Worm (Caenorhabditis elegans) whole organism, late embryonic: ENCODE results near the gene fbxc-21.

Source experiments
- T23F11.4 ChIP-seq: fragments of 200-800 bp; sonication (Bioruptor generic); optimal IDR thresholded peaks from 2 replicates; lab custom pipeline; 2018; ENCODE audit warnings: mild to moderate bottlenecking, missing genetic modification characterization, missing compliant biosample characterization
- Y22D7AL.16 ChIP-seq: sonication (generic microtip); optimal IDR thresholded peaks from 2 replicates; lab custom pipeline; 2016; ENCODE audit warnings: missing genetic modification characterization, missing compliant biosample characterization
- ceh-19 ChIP-seq: fragments of 200-800 bp; sonication (Bioruptor generic); optimal IDR thresholded peaks from 2 replicates; lab custom pipeline; 2018; ENCODE audit warnings: mild to moderate bottlenecking, missing genetic modification characterization, missing compliant biosample characterization
- ceh-2 ChIP-seq: sonication (generic microtip); optimal IDR thresholded peaks from 2 replicates; lab custom pipeline; 2016; ENCODE audit warnings: missing genotype, missing genetic modification characterization, missing compliant biosample characterization
- ceh-24 ChIP-seq: sonication (generic microtip); optimal IDR thresholded peaks from 2 replicates; lab custom pipeline; 2016; ENCODE audit warnings: mild to moderate bottlenecking, missing genetic modification characterization, missing compliant biosample characterization
- ceh-31 ChIP-seq: sonication (generic microtip); optimal IDR thresholded peaks from 2 replicates; lab custom pipeline; 2016; ENCODE audit warnings: missing genetic modification characterization, missing compliant biosample characterization
- ceh-45 ChIP-seq: fragments of 200-800 bp; sonication (Bioruptor generic); IDR thresholded peaks from 2 replicates; pipeline ENCODE4 v1.3.6; 2022; ENCODE audit warnings: missing genetic modification reagents, missing genetic modification characterization, missing compliant biosample characterization
- ceh-48 ChIP-seq: sonication (generic microtip); optimal IDR thresholded peaks from 2 replicates; lab custom pipeline; 2016; ENCODE audit warnings: missing genetic modification characterization, inconsistent platforms, missing compliant biosample characterization
- ceh-6 ChIP-seq: fragments of 200-800 bp; sonication (Bioruptor generic); optimal IDR thresholded peaks from 2 replicates; lab custom pipeline; 2018; ENCODE audit warnings: mild to moderate bottlenecking, missing genetic modification characterization, missing compliant biosample characterization
- dmd-4 ChIP-seq: sonication (generic microtip); optimal IDR thresholded peaks from 2 replicates; lab custom pipeline; 2016; ENCODE audit warnings: borderline replicate concordance, missing genetic modification characterization, missing compliant biosample characterization
- dve-1 ChIP-seq: sonication (generic microtip); optimal IDR thresholded peaks from 2 replicates; lab custom pipeline; 2017; ENCODE audit warnings: antibody characterized with exemption, mild to moderate bottlenecking, missing genetic modification characterization, missing compliant biosample characterization
- elt-2 ChIP-seq: sonication (generic microtip); optimal IDR thresholded peaks from 2 replicates; lab custom pipeline; 2016; ENCODE audit warnings: missing genetic modification reagents, missing genetic modification characterization, missing compliant biosample characterization
- fax-1 ChIP-seq: sonication (generic microtip); optimal IDR thresholded peaks from 2 replicates; lab custom pipeline; 2016; ENCODE audit warnings: missing genotype, missing genetic modification characterization, missing compliant biosample characterization
- fkh-10 ChIP-seq: fragments of 150-350 bp; optimal IDR thresholded peaks from 2 replicates; lab custom pipeline; 2014; ENCODE audit warnings: missing biosample characterization, missing genetic modification reagents, missing genetic modification characterization
- hlh-30 ChIP-seq: sonication (generic microtip); optimal IDR thresholded peaks from 2 replicates; lab custom pipeline; 2017; ENCODE audit warnings: antibody characterized with exemption, missing genetic modification characterization, missing compliant biosample characterization; ENCODE audit not compliant: insufficient read depth
- hlh-6 ChIP-seq: sonication (generic microtip); optimal IDR thresholded peaks from 2 replicates; lab custom pipeline; 2016; ENCODE audit warnings: missing genotype, missing genetic modification characterization, missing compliant biosample characterization
- hlh-8 ChIP-seq: sonication (generic microtip); optimal IDR thresholded peaks from 2 replicates; lab custom pipeline; 2016; ENCODE audit warnings: missing genotype, missing genetic modification characterization, missing compliant biosample characterization
- lin-11 ChIP-seq: fragments of 200-800 bp; sonication (Bioruptor generic); optimal IDR thresholded peaks from 2 replicates; lab custom pipeline; 2018; ENCODE audit warnings: mild to moderate bottlenecking, missing genetic modification characterization, missing compliant biosample characterization
- madf-2 ChIP-seq: sonication (generic microtip); optimal IDR thresholded peaks from 2 replicates; lab custom pipeline; 2017; ENCODE audit warnings: missing genetic modification characterization, missing compliant biosample characterization
- mec-3 ChIP-seq: sonication (generic microtip); optimal IDR thresholded peaks from 2 replicates; lab custom pipeline; 2016; ENCODE audit warnings: borderline replicate concordance, missing genetic modification characterization, missing compliant biosample characterization
- nfya-1 ChIP-seq: sonication (generic microtip); optimal IDR thresholded peaks from 2 replicates; lab custom pipeline; 2017; ENCODE audit warnings: missing genetic modification characterization, mild to moderate bottlenecking, missing compliant biosample characterization, antibody characterized with exemption, moderate library complexity
- nhr-11 ChIP-seq: fragments of 150-350 bp; optimal IDR thresholded peaks from 2 replicates; lab custom pipeline; 2014; ENCODE audit warnings: missing biosample characterization, missing genetic modification characterization
- nhr-232 ChIP-seq: sonication (generic microtip); optimal IDR thresholded peaks from 2 replicates; lab custom pipeline; 2016; ENCODE audit warnings: missing genetic modification characterization, missing compliant biosample characterization
- pat-9 ChIP-seq: fragments of 200-800 bp; sonication (Bioruptor generic); optimal IDR thresholded peaks from 2 replicates; lab custom pipeline; 2018; ENCODE audit warnings: mild to moderate bottlenecking, missing genetic modification characterization, moderate library complexity, missing compliant biosample characterization
- pax-1 ChIP-seq: fragments of 150-350 bp; optimal IDR thresholded peaks from 2 replicates; lab custom pipeline; 2014; ENCODE audit warnings: missing biosample characterization, missing genetic modification characterization
- pha-4 ChIP-seq: fragments of 150-350 bp; optimal IDR thresholded peaks from 2 replicates; lab custom pipeline; 2018; ENCODE audit warnings: missing biosample characterization, missing genetic modification reagents, missing genetic modification characterization
- pqm-1 ChIP-seq: sonication (generic microtip); optimal IDR thresholded peaks from 2 replicates; lab custom pipeline; 2016; ENCODE audit warnings: missing genetic modification characterization, missing compliant biosample characterization
- pros-1 ChIP-seq: fragments of 150-350 bp; optimal IDR thresholded peaks from 2 replicates; lab custom pipeline; 2014; ENCODE audit warnings: missing biosample characterization, missing genetic modification reagents, missing genetic modification characterization
- ref-2 ChIP-seq: sonication (generic microtip); optimal IDR thresholded peaks from 2 replicates; lab custom pipeline; 2016; ENCODE audit warnings: missing genetic modification characterization, missing compliant biosample characterization
- rnt-1 ChIP-seq: sonication (generic microtip); optimal IDR thresholded peaks from 2 replicates; lab custom pipeline; 2016; ENCODE audit warnings: missing genetic modification characterization, missing compliant biosample characterization
- sox-2 ChIP-seq: fragments of 200-800 bp; sonication (Bioruptor generic); IDR thresholded peaks from 2 replicates; pipeline ENCODE4 v1.3.6; 2022; ENCODE audit warnings: missing genetic modification reagents, missing genetic modification characterization, missing compliant biosample characterization
- syd-9 ChIP-seq: sonication (generic microtip); optimal IDR thresholded peaks from 2 replicates; lab custom pipeline; 2016; ENCODE audit warnings: mild to moderate bottlenecking, missing genetic modification characterization, moderate library complexity, missing compliant biosample characterization
- tbx-2 ChIP-seq: sonication (generic microtip); optimal IDR thresholded peaks from 2 replicates; lab custom pipeline; 2016; ENCODE audit warnings: missing genetic modification characterization, missing compliant biosample characterization
- tbx-7 ChIP-seq: sonication (generic microtip); optimal IDR thresholded peaks from 2 replicates; lab custom pipeline; 2016; ENCODE audit warnings: missing genotype, missing genetic modification characterization, missing compliant biosample characterization
- unc-3 ChIP-seq, 2 experiments: fragments of 200-800 bp in 1 of 2; sonication (Bioruptor generic) in 1 of 2; sonication (generic microtip) in 1 of 2; conservative IDR thresholded peaks in 1 of 2; optimal IDR thresholded peaks in 1 of 2; 2 replicates each; pipeline versions ENCODE4 v1.3.6 to Lab custom; 2016 to 2022; ENCODE audit warnings: missing compliant biosample characterization in 2 of 2, missing genetic modification characterization in 2 of 2, missing genetic modification reagents in 1 of 2
- unc-42 ChIP-seq: sonication (generic microtip); optimal IDR thresholded peaks from 2 replicates; lab custom pipeline; 2016; ENCODE audit warnings: missing genotype, missing genetic modification characterization, missing compliant biosample characterization
- zip-5 ChIP-seq: sonication (generic microtip); optimal IDR thresholded peaks from 2 replicates; lab custom pipeline; 2016; ENCODE audit warnings: missing genetic modification characterization, missing compliant biosample characterization

Gene fbxc-21

ce11 chrII:1654917-1655316 is 37.8 kb downstream of the fbxc-21 start, which contains the start of gene btb-12:
Gene btb-12 (plus strand): TSS chrII:1655217.
- TF ChIP-seq ceh-6 (GFP tag; lab: Kevin White, UChicago) (no peak), zip-5 (tag; lab: Kevin White, UChicago) (no peak), fkh-10 (GFP tag; lab: Kevin White, UChicago) (no peak), nhr-11 (no peak), madf-2 (tag; lab: Kevin White, UChicago) (no peak), pax-1 (no peak), unc-42 (no peak), sox-2 (GFP tag; lab: Robert Waterston, UW) (no peak), dve-1 (tag; lab: Kevin White, UChicago) (no peak), ceh-24 (tag; lab: Kevin White, UChicago) (no peak), T23F11.4 (GFP tag; lab: Kevin White, UChicago) (no peak)
- TF ChIP-seq, all 69 proteins: peak for 0

- TF ChIP-seq syd-9 (tag; lab: Kevin White, UChicago) (no peak), pros-1 (tag; lab: Kevin White, UChicago) (no peak), zip-5 (tag; lab: Kevin White, UChicago) (no peak), dmd-4 (tag; lab: Kevin White, UChicago) (no peak), pha-4 (no peak), unc-3 (GFP tag; conservative IDR thresholded peaks at IDR 0.05; lab: Robert Waterston, UW) (no peak), unc-3 (tag; optimal IDR thresholded peaks at IDR 0.05; lab: Kevin White, UChicago) (no peak), tbx-2 (tag; lab: Kevin White, UChicago) (no peak), ref-2 (tag; lab: Kevin White, UChicago) (no peak), ceh-31 (tag; lab: Kevin White, UChicago) (no peak), nfya-1 (tag; lab: Kevin White, UChicago) (no peak), madf-2 (tag; lab: Kevin White, UChicago) (no peak), tbx-7 (tag; lab: Kevin White, UChicago) (no peak), hlh-30 (tag; lab: Kevin White, UChicago) (no peak), ceh-19 (GFP tag; lab: Kevin White, UChicago) (no peak)
These were observed 39.3 kb downstream of the fbxc-21 start, which contains the start of gene fbxb-15 for ce11 chrII:1653397-1653796. Gene fbxb-15 (minus strand): TSS chrII:1653497.

ce11 chrII:1651804-1652203 is 40.9 kb downstream of the fbxc-21 start, which contains the start of gene fbxb-16:
Gene fbxb-16 (minus strand): TSS chrII:1651904.
- TF ChIP-seq pat-9 (tag; lab: Kevin White, UChicago) (no peak), ceh-48 (tag; lab: Kevin White, UChicago) (no peak)

DNA sequence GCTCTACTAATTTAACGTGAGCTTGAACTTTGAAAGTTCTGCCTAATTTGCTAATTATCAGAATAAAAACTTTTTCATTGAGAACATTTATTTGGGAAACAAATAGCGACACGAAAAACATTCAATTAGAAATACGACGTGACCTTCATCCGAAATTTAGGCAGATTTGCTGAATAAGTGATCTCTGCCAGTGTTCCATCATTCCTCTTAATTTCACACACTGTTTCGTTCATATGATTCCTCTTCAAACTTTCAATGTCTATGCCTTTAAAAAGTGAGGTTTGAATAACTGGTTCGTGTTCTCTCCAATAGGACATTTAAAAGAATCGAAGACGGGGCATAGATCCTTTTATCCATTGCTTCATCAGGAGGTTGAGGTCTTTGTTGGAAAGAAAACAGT is 42.2 kb downstream of the fbxc-21 start, which contains the start of gene fbxb-20:
TSS of gene fbxb-20 (minus strand) at position 101 of the 400 bp plus-strand sequence.
- no peak for TF ChIP-seq pqm-1
- no peak for TF ChIP-seq ceh-19 (GFP tag; lab: Kevin White, UChicago)
- TF ChIP-seq dmd-4 (tag; lab: Kevin White, UChicago), result no peak
- no peak for TF ChIP-seq ceh-2 (tag; lab: Kevin White, UChicago)
- no peak for TF ChIP-seq mec-3 (tag; lab: Kevin White, UChicago)
- no peak for TF ChIP-seq nhr-232 (tag; lab: Kevin White, UChicago)
- no peak for TF ChIP-seq hlh-8 (tag; lab: Kevin White, UChicago)
- TF ChIP-seq Y22D7AL.16 (tag; lab: Kevin White, UChicago), result no peak
- TF ChIP-seq rnt-1 (tag; lab: Kevin White, UChicago), result no peak
- TF ChIP-seq lin-11 (tag; lab: Kevin White, UChicago), result no peak
- TF ChIP-seq zip-5 (tag; lab: Kevin White, UChicago), result no peak
- TF ChIP-seq fkh-10 (GFP tag; lab: Kevin White, UChicago), result no peak
- no peak for TF ChIP-seq fax-1 (tag; lab: Kevin White, UChicago)
- TF ChIP-seq unc-42, result no peak
- no peak for TF ChIP-seq hlh-6 (tag; lab: Kevin White, UChicago)
- TF ChIP-seq elt-2 (tag; lab: Kevin White, UChicago), result no peak
- TF ChIP-seq ceh-45, result no peak
